Worm (Caenorhabditis elegans): ENCODE data around the gene F56F11.4.

- TF ChIP-seq ama-1 (optimal IDR thresholded peaks at IDR 0.05) (no peak), hmbx-1 (tag; optimal IDR thresholded peaks at IDR 0.05) (no peak), F13C5.2 (tag; optimal IDR thresholded peaks at IDR 0.05) (no peak), tra-4 (tag; optimal IDR thresholded peaks at IDR 0.05) (no peak), scrt-1 (GFP tag; IDR thresholded peaks at IDR 0.05) (no peak), sea-1 (GFP tag; conservative IDR thresholded peaks at IDR 0.05) (no peak), aly-1 (tag; optimal IDR thresholded peaks at IDR 0.05) (no peak), ceh-36 (tag; optimal IDR thresholded peaks at IDR 0.05) (no peak), ets-7 (tag; optimal IDR thresholded peaks at IDR 0.05) (no peak), ceh-13 (GFP tag; optimal IDR thresholded peaks at IDR 0.05) (no peak), B0310.2 (tag; optimal IDR thresholded peaks at IDR 0.05) (no peak), tbx-11 (GFP tag; IDR thresholded peaks at IDR 0.05) (no peak)
Measured at ce11 chrIII:2879703-2880102, 23.7 kb downstream of the F56F11.4 start.

Data from whole organism, early embryonic.